Worm (Caenorhabditis elegans) whole organism, L4 larva: ENCODE measurements around the gene ceh-1.

Experiments
- D1046.2 ChIP-seq: fragments of 200-800 bp; sonication (Bioruptor generic); IDR thresholded peaks from 2 replicates; pipeline ENCODE4 v1.3.6; 2022; ENCODE audit warnings: missing genetic modification characterization, missing compliant biosample characterization
- T26A8.4 ChIP-seq: fragments of 200-800 bp; sonication (Bioruptor generic); IDR thresholded peaks from 2 replicates; pipeline ENCODE4 v1.3.6; 2022; ENCODE audit warnings: missing genetic modification characterization, missing compliant biosample characterization
- dmd-6 ChIP-seq: fragments of 200-800 bp; sonication (Bioruptor generic); IDR thresholded peaks from 2 replicates; pipeline ENCODE4 v1.3.6; 2022; ENCODE audit warnings: missing genetic modification reagents, missing genetic modification characterization, missing compliant biosample characterization
- lim-7 ChIP-seq: fragments of 200-800 bp; sonication (Bioruptor generic); IDR thresholded peaks from 2 replicates; pipeline ENCODE4 v1.3.6; 2022; ENCODE audit warnings: missing genetic modification characterization, missing compliant biosample characterization
- lin-15B ChIP-seq: fragments of 150-350 bp; sonication (generic microtip); optimal IDR thresholded peaks from 3 replicates; lab custom pipeline; 2014; ENCODE audit warnings: missing biosample characterization, missing genetic modification characterization
- mdl-1 ChIP-seq, 2 experiments: fragments of 150-350 bp in 1 of 2; sonication (generic microtip) in 1 of 2; optimal IDR thresholded peaks; 2 replicates each; lab custom pipeline; 2014 to 2017; ENCODE audit warnings: missing biosample characterization in 2 of 2, missing genetic modification characterization in 2 of 2
- mes-2 ChIP-seq: sonication (generic microtip); optimal IDR thresholded peaks from 2 replicates; lab custom pipeline; 2016; ENCODE audit warnings: missing genotype, mild to moderate bottlenecking, missing genetic modification characterization, missing compliant biosample characterization; ENCODE audit not compliant: poor library complexity, severe bottlenecking
- nhr-11 ChIP-seq: fragments of 150-350 bp; optimal IDR thresholded peaks from 2 replicates; lab custom pipeline; 2014; ENCODE audit warnings: missing biosample characterization, missing genetic modification characterization
- nhr-28 ChIP-seq: fragments of 150-350 bp; optimal IDR thresholded peaks from 2 replicates; lab custom pipeline; 2014; ENCODE audit warnings: missing biosample characterization, missing genetic modification characterization
- nhr-6 ChIP-seq: fragments of 150-350 bp; optimal IDR thresholded peaks from 2 replicates; lab custom pipeline; 2014; ENCODE audit warnings: missing biosample characterization, missing genetic modification characterization
- nhr-77 ChIP-seq: fragments of 150-350 bp; optimal IDR thresholded peaks from 2 replicates; lab custom pipeline; 2014; ENCODE audit warnings: missing biosample characterization, missing genetic modification characterization
- pha-4 ChIP-seq, 2 experiments: fragments of 150-350 bp in 1 of 2; fragments of 200-800 bp in 1 of 2; sonication (Bioruptor generic) in 1 of 2; IDR thresholded peaks in 1 of 2; optimal IDR thresholded peaks in 1 of 2; 2 replicates each; pipeline versions ENCODE4 v1.3.6 to Lab custom; 2014 to 2022; ENCODE audit warnings: missing genetic modification characterization in 2 of 2, missing genetic modification reagents in 2 of 2, missing biosample characterization in 1 of 2, missing compliant biosample characterization in 1 of 2

DNA sequence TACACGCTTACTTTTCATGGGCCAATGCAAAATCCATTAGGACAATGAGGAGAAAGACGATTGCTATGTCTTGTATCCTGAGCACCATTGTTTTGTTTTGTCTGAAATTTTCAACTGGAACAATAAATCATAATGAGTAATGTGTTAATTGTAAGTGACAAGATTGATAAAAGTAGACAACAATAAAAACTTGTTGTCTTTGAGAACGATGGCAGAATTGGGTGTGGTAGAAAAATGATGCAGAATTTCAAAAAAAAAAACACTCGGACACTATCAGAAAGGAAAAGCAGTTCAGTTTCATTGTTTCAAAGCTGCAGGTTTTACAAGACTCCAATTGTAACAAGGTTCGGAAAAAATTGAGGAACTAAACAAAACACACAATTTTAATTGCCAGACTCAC is 28.7 kb upstream of the ceh-1 start, which contains the start of gene K02G10.15:
- TF ChIP-seq dmd-6 (GFP tag; lab: Robert Waterston, UW) (no peak), nhr-6 (no peak), D1046.2 (GFP tag; lab: Robert Waterston, UW) (no peak), mes-2 (tag; lab: Kevin White, UChicago) (no peak), nhr-28 (no peak), pha-4 (GFP tag; IDR thresholded peaks at IDR 0.05; lab: Robert Waterston, UW) (no peak), pha-4 (tag; optimal IDR thresholded peaks at IDR 0.05; lab: Kevin White, UChicago) (no peak), nhr-11 (tag; lab: Kevin White, UChicago) (no peak), mdl-1 (tag; optimal IDR thresholded peaks at IDR 0.05; lab: Kevin White, UChicago) (no peak), lim-7 (GFP tag; lab: Robert Waterston, UW) (no peak), lin-15B (tag; lab: Kevin White, UChicago) (no peak), T26A8.4 (GFP tag; lab: Robert Waterston, UW) (no peak), nhr-77 (no peak)
